Fruit fly (Drosophila melanogaster): ENCODE data around the gene Svip.

The Svip gene

DNA sequence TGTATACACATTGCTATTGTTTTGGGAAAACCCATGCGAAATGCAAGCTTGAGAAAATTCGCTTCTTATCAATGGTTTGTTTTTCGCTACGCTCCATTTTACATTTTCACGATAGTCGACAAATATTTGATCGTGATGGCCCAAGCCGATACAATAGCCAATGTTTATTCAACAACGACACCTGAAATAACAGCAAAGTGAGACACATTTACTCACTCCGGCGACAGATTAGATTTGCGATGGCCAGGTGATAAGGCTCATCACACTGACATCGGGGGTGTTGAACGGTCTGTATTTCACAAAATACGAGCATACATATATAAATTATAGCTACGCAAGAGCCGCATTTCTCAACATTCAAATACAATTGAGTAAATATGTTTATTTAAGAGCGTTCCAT, 38.4 kb downstream of the Svip start (continued):
- TF ChIP-seq salr (GFP tag; optimal IDR thresholded peaks at IDR 0.05) (no peak), CG1621 (tag; optimal IDR thresholded peaks at IDR 0.05) (no peak), Eip93F (GFP tag; optimal IDR thresholded peaks at IDR 0.05) (no peak), Ets96B (tag; optimal IDR thresholded peaks at IDR 0.05) (no peak), CG11294 (GFP tag; IDR thresholded peaks at IDR 0.05) (no peak), pdm3 (GFP tag; optimal IDR thresholded peaks at IDR 0.05) (no peak), CG16779 (tag; optimal IDR thresholded peaks at IDR 0.05) (peak; percentile 4)

DNA sequence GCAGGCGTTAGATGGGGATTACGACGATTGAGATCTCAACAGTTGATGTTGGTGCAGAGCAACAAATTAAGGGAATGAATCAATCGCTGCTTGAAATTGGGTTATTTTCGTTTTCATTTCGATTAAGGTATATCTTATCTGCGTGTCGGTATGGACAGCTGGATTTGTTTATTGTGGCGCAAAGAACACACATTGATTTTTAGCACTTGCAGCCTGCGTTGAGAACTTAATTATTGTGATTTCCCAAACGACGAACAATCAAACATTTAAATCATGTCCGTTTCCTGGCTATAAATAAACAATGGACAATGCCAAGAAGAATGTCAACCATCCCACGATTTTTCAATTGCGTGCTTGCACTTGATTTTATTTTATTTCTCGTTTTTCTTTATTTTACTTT, 39.2 kb downstream of the Svip start:
- TF ChIP-seq esn (GFP tag; optimal IDR thresholded peaks at IDR 0.05) (no peak), CG32006 (GFP tag; optimal IDR thresholded peaks at IDR 0.05) (no peak), Met (GFP tag; optimal IDR thresholded peaks at IDR 0.05) (no peak), svp (GFP tag) (no peak), salr (GFP tag; optimal IDR thresholded peaks at IDR 0.05) (no peak), dsx (GFP tag; optimal IDR thresholded peaks at IDR 0.05; ENCODE audit: poor library complexity, severe bottlenecking) (no peak), CG6163 (GFP tag; IDR thresholded peaks at IDR 0.05) (no peak), CG6792 (GFP tag; optimal IDR thresholded peaks at IDR 0.05) (no peak), eg (GFP tag; IDR thresholded peaks at IDR 0.05) (no peak)

- no peak for TF ChIP-seq fkh (GFP tag; optimal IDR thresholded peaks at IDR 0.05)
- peak; percentile 6 for TF ChIP-seq net (GFP tag; optimal IDR thresholded peaks at IDR 0.05)
- no peak for TF ChIP-seq CG6276 (GFP tag; optimal IDR thresholded peaks at IDR 0.05)
- no peak for TF ChIP-seq Blimp-1 (GFP tag; optimal IDR thresholded peaks at IDR 0.05)
- peak; percentile 31; the same call in 1 of the 3 replicates for TF ChIP-seq CG6163 (GFP tag; IDR thresholded peaks at IDR 0.05)
- TF ChIP-seq Hr39 (GFP tag; optimal IDR thresholded peaks at IDR 0.05): no peak
- peak; percentile 11 for TF ChIP-seq CG7368 (GFP tag; optimal IDR thresholded peaks at IDR 0.05)
- peak; percentile 8 for TF ChIP-seq Ets96B (tag; optimal IDR thresholded peaks at IDR 0.05)
- peak; percentile 50 for TF ChIP-seq Eip78C (GFP tag)
- TF ChIP-seq Lpt (GFP tag; optimal IDR thresholded peaks at IDR 0.05): no peak
- TF ChIP-seq Sox15 (GFP tag; optimal IDR thresholded peaks at IDR 0.05): no peak
- no peak for TF ChIP-seq pdm3 (GFP tag; optimal IDR thresholded peaks at IDR 0.05)
- peak; percentile 16 for TF ChIP-seq cyc (GFP tag; optimal IDR thresholded peaks at IDR 0.05)
- TF ChIP-seq OdsH (GFP tag; optimal IDR thresholded peaks at IDR 0.05): peak; percentile 21
- peak; percentile 8 for TF ChIP-seq CG1621 (tag; optimal IDR thresholded peaks at IDR 0.05)
- TF ChIP-seq CG4318 (GFP tag; optimal IDR thresholded peaks at IDR 0.05): no peak
- peak; percentile 14 for TF ChIP-seq spab (GFP tag; optimal IDR thresholded peaks at IDR 0.05)
- no peak for TF ChIP-seq Sox102F (GFP tag; optimal IDR thresholded peaks at IDR 0.05)
- no peak for TF ChIP-seq CG34406 (GFP tag; optimal IDR thresholded peaks at IDR 0.05)
- no peak for TF ChIP-seq CG6854 (GFP tag; optimal IDR thresholded peaks at IDR 0.05)
- peak; percentile 57 for TF ChIP-seq CG3919 (GFP tag; optimal IDR thresholded peaks at IDR 0.05)
- 0 out of 3 replicates have a peak, but pooled peaks have one; percentile 25 for TF ChIP-seq CG8119 (GFP tag; IDR thresholded peaks at IDR 0.05)
- TF ChIP-seq CG8319 (GFP tag; optimal IDR thresholded peaks at IDR 0.05): no peak
- TF ChIP-seq salr (GFP tag; optimal IDR thresholded peaks at IDR 0.05): peak in 1 of 2 experiments; percentile 12
- peak; percentile 3 for TF ChIP-seq CG11902 (GFP tag; optimal IDR thresholded peaks at IDR 0.05)
- TF ChIP-seq CG31627 (GFP tag; optimal IDR thresholded peaks at IDR 0.05): no peak
- no peak for TF ChIP-seq CG15336 (GFP tag; IDR thresholded peaks at IDR 0.05)
- TF ChIP-seq CG11294 (GFP tag; IDR thresholded peaks at IDR 0.05): peak; percentile 39
- no peak for TF ChIP-seq esn (GFP tag; optimal IDR thresholded peaks at IDR 0.05)
- TF ChIP-seq ss (GFP tag; optimal IDR thresholded peaks at IDR 0.05): peak; percentile 24 to 25
- TF ChIP-seq Sox14 (GFP tag; optimal IDR thresholded peaks at IDR 0.05): peak; percentile 19
- peak; percentile 5 for TF ChIP-seq CG6808 (GFP tag; optimal IDR thresholded peaks at IDR 0.05)
- peak; percentile 39 for TF ChIP-seq CG3032 (tag; optimal IDR thresholded peaks at IDR 0.05)
- peak; percentile 21 for TF ChIP-seq CG10669 (GFP tag; optimal IDR thresholded peaks at IDR 0.05)
Observed at dm6 chr3L:9398435-9398981, 39.7 kb downstream of the Svip start.

All from whole organism, prepupa.